Fruit fly (Drosophila melanogaster): ENCODE results near the gene CG17224.

The CG17224 gene

DNA sequence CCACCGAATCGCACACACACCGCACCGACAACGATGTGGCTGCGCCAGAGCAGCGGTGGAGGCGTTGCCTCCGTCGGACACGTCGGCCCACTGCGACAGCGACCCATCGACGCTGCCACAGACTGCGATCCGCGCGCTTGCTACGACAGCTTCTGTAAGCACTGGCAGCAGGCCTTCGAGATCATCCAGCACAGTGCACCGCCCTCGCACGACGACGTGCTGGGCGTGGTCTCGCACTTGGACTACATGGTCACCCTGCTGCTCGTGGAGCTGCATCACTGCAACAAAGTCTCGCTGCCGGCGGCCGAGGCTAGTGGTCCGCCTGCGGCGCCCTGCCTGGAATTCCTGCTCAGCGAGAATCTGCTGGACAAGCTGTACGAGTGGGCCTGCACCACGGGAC is 24.4 kb downstream of the CG17224 start:
- no peak for TF ChIP-seq br (GFP tag; optimal IDR thresholded peaks at IDR 0.05)
- no peak for TF ChIP-seq Sp1 (GFP tag; optimal IDR thresholded peaks at IDR 0.05)
- no peak for TF ChIP-seq ey (GFP tag; optimal IDR thresholded peaks at IDR 0.05)
- TF ChIP-seq Rel (GFP tag; optimal IDR thresholded peaks at IDR 0.05): no peak
- no peak for TF ChIP-seq Rel (tag; optimal IDR thresholded peaks at IDR 0.05)
- TF ChIP-seq CrebA (GFP tag; optimal IDR thresholded peaks at IDR 0.05; ENCODE audit: borderline replicate concordance): no peak
- no peak for TF ChIP-seq dmrt93B (GFP tag; optimal IDR thresholded peaks at IDR 0.05)
- TF ChIP-seq N (GFP tag; optimal IDR thresholded peaks at IDR 0.05): no peak
- no peak for TF ChIP-seq Hr78 (GFP tag; optimal IDR thresholded peaks at IDR 0.05)
- no peak for TF ChIP-seq CG9705 (GFP tag; optimal IDR thresholded peaks at IDR 0.05)
- no peak for TF ChIP-seq Dfd (GFP tag; optimal IDR thresholded peaks at IDR 0.05)

DNA sequence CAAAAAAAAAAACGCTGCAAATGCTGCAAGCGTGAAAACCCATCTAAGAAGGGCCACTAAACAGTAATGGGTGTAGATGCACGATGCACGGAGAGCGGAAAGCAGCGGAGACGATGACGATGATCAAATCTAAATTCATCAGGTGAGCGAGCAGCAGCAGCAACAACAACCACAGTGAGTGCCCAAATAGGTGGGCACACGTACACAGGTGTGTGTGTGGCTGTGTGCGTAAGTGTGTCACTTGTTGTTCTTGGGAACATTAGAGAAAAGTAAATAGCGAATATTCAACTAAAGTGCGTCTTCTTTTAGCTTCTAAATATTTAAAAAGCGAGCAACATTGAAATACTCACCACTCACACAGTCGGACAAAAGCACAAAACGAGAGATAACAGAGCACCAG is 24.9 kb downstream of the CG17224 start:
- TF ChIP-seq woc (GFP tag; optimal IDR thresholded peaks at IDR 0.05) (no peak), Mio (GFP tag; optimal IDR thresholded peaks at IDR 0.05) (no peak), Vsx2 (GFP tag; optimal IDR thresholded peaks at IDR 0.05; ENCODE audit: partially characterized antibody) (no peak), dl (GFP tag; optimal IDR thresholded peaks at IDR 0.05; ENCODE audit: insufficient read depth in 1 of 2, partially characterized antibody in 2 of 2) (no peak), pan (optimal IDR thresholded peaks at IDR 0.05) (no peak), fru (GFP tag; optimal IDR thresholded peaks at IDR 0.05) (no peak), Sp1 (GFP tag; optimal IDR thresholded peaks at IDR 0.05) (no peak), Hnf4 (GFP tag; optimal IDR thresholded peaks at IDR 0.05) (no peak)

DNA sequence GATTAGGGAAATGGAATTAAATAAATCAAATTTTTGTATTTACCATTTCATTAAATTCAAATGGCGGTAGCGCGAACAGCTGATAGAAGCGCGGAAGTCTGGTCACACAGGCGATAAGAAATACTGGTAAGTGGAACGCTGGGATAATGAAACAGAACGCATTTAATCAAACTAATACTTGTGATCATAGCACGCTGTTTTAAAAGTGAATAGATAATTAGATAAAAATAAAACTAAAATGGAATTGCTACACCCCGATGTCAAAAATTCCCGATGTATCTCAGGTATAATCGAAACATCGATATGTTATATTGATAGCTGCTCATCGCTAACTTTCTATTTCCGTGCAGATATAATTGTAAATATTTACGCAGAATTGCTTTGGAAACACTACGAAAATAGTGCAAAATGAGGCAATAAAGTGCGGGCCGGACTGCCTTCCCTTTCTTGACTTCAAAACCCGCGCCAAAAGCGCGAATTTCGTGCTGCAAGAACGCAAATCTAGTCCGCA is 25.4 kb downstream of the CG17224 start, which contains the start of the genes okr and CG3558:
TSS of gene okr (minus strand) at position 96 of the 511 bp plus-strand sequence.
TSS of gene CG3558 (plus strand) at position 207 of the 511 bp plus-strand sequence.
- TF ChIP-seq CrebA (GFP tag; optimal IDR thresholded peaks at IDR 0.05; ENCODE audit: borderline replicate concordance) (no peak), pan (optimal IDR thresholded peaks at IDR 0.05) (no peak), Hr83 (GFP tag; optimal IDR thresholded peaks at IDR 0.05; ENCODE audit: poor library complexity, severe bottlenecking) (no peak), CG9705 (GFP tag; optimal IDR thresholded peaks at IDR 0.05) (peak; percentile 1), N (GFP tag; optimal IDR thresholded peaks at IDR 0.05) (no peak), OdsH (GFP tag; optimal IDR thresholded peaks at IDR 0.05) (no peak), Hr78 (GFP tag; optimal IDR thresholded peaks at IDR 0.05) (no peak), Myc (optimal IDR thresholded peaks at IDR 0.05) (peak; percentile 16), Rel (GFP tag; optimal IDR thresholded peaks at IDR 0.05) (no peak), Rel (tag; optimal IDR thresholded peaks at IDR 0.05) (peak; percentile 2), dsf (GFP tag; optimal IDR thresholded peaks at IDR 0.05; ENCODE audit: borderline replicate concordance) (no peak), Sp1 (GFP tag; optimal IDR thresholded peaks at IDR 0.05) (no peak), lola (GFP tag; optimal IDR thresholded peaks at IDR 0.05) (no peak), sv (GFP tag; optimal IDR thresholded peaks at IDR 0.05) (peak; percentile 2), Dif (GFP tag; optimal IDR thresholded peaks at IDR 0.05; ENCODE audit: partially characterized antibody) (no peak), CG32264 (GFP tag; optimal IDR thresholded peaks at IDR 0.05) (no peak)

DNA sequence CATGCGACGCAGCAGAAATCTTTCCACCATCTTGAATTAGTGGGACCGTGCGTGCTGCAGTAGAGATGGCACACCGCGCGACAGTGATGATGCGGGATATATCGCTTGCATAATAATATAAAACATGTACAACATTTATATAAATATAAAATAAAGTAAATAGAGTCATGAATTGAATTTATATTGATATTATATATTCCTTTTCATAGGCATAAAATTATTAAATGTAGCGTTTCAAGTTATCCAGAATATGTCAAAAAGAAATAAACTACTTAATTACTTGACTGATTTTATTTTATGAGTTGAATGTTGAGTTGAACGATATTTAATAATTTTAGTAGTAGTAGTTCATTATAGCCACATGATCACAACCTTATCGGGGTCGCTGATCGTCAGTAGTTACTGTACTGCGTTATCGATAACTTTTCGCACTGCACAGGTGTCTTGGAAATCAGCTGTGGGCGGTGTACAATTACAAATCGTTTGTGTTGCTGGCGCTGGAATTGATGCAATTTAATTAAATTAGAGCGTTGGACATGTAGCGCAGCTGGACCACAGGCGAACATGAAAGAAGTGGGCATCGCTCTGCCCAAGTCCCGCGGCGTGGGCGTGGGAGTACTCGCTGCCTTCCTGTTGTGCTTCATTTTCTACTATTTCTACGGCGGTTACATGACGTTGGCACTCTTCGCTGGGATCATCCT is 30.3 kb downstream of the CG17224 start, which contains the start of the genes Chd1 and Bem46:
TSS of gene Chd1 (minus strand) at position 43 of the 701 bp plus-strand sequence.
TSS of gene Bem46 (plus strand) at position 436 of the 701 bp plus-strand sequence.
- no peak for TF ChIP-seq CG32264 (GFP tag; optimal IDR thresholded peaks at IDR 0.05)
- TF ChIP-seq woc (GFP tag; optimal IDR thresholded peaks at IDR 0.05): no peak
- no peak for TF ChIP-seq jim (GFP tag; optimal IDR thresholded peaks at IDR 0.05)
- no peak for TF ChIP-seq Rel (GFP tag; optimal IDR thresholded peaks at IDR 0.05)
- TF ChIP-seq Rel (tag; optimal IDR thresholded peaks at IDR 0.05): peak; percentile 41
- peak; percentile 79 for TF ChIP-seq CG9705 (GFP tag; optimal IDR thresholded peaks at IDR 0.05)
- peak; percentile 84 for TF ChIP-seq psq (GFP tag; optimal IDR thresholded peaks at IDR 0.05)
- no peak for TF ChIP-seq Jra (GFP tag; optimal IDR thresholded peaks at IDR 0.05)
- peak; percentile 84 for TF ChIP-seq Sp1 (GFP tag; optimal IDR thresholded peaks at IDR 0.05)
- TF ChIP-seq OdsH (GFP tag; optimal IDR thresholded peaks at IDR 0.05): peak; percentile 80
- TF ChIP-seq GATAd (GFP tag; optimal IDR thresholded peaks at IDR 0.05): peak; percentile 56
- TF ChIP-seq foxo (GFP tag; optimal IDR thresholded peaks at IDR 0.05): peak in 1 of 2 experiments; percentile 91
- peak; percentile 84 for TF ChIP-seq rgr (GFP tag; optimal IDR thresholded peaks at IDR 0.05)
- TF ChIP-seq sv (GFP tag; optimal IDR thresholded peaks at IDR 0.05): peak; percentile 80
- peak; percentile 34 for TF ChIP-seq Hr83 (GFP tag; optimal IDR thresholded peaks at IDR 0.05; ENCODE audit: poor library complexity, severe bottlenecking)
- TF ChIP-seq usp (GFP tag; optimal IDR thresholded peaks at IDR 0.05): no peak
- TF ChIP-seq Myc (optimal IDR thresholded peaks at IDR 0.05): peak; percentile 73
- peak; percentile 72 for TF ChIP-seq ey (GFP tag; optimal IDR thresholded peaks at IDR 0.05)
- peak; percentile 92 for TF ChIP-seq HLH106 (tag; optimal IDR thresholded peaks at IDR 0.05)
- TF ChIP-seq dmrt93B (GFP tag; optimal IDR thresholded peaks at IDR 0.05): no peak

All from whole organism, wandering third instar larva.